Worm (Caenorhabditis elegans): ENCODE results near the gene srz-95.

DNA sequence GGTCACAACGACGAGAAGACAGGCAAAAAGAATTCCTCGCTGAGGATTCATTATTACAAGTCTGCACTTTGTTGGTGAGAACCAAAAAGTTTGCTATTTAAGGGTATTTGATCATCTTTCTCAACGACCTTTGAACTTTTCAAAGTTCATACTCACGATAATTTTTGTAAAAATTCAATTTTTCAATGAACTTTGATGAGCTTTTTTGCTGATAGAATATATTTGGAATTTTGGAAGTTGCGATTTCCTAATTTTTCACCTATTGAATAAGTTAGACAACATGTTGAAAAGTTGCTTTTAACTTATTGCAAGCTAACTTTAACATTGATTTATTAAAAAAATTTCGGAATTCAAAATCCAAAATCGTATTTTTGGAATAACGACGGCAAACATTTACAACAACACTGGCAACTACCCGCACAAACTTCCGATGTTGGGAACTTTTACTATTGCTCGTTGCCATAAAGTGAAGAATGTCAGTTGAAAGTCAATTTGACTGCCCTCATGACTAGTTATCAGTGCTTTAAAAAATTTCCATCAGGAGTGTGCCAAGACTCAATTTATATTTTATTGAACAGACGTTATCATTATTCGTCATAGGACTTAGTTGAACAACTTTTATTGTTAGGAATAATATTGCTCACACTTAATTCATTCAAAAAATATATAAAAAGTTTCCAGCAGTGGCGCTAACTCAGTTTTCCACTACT lies 30.9 kb downstream of the srz-95 start, which contains the start of the genes F49H6.8 and F49H6.5:
- TF ChIP-seq F13C5.2 (tag; optimal IDR thresholded peaks at IDR 0.05) (no peak), flt-1 (GFP tag; IDR thresholded peaks at IDR 0.05) (no peak), B0310.2 (tag; optimal IDR thresholded peaks at IDR 0.05) (no peak)

Data from whole organism, early embryonic.